Worm (Caenorhabditis elegans) whole organism, late embryonic: ENCODE data around the gene tph-1.
A peak's percentile ranks its signal among the peaks of the same experiment; 100 is the strongest.

Experiments used
- C08G9.2 ChIP-seq: sonication (generic microtip); optimal IDR thresholded peaks from 2 replicates; lab custom pipeline; 2016; ENCODE audit warnings: mild to moderate bottlenecking, missing genetic modification characterization, moderate library complexity, missing compliant biosample characterization
- C38D4.7 ChIP-seq: fragments of 200-800 bp; sonication (Bioruptor generic); optimal IDR thresholded peaks from 2 replicates; lab custom pipeline; 2018; ENCODE audit warnings: mild to moderate bottlenecking, missing genetic modification characterization, moderate library complexity, missing compliant biosample characterization
- T23F11.4 ChIP-seq: fragments of 200-800 bp; sonication (Bioruptor generic); optimal IDR thresholded peaks from 2 replicates; lab custom pipeline; 2018; ENCODE audit warnings: mild to moderate bottlenecking, missing genetic modification characterization, missing compliant biosample characterization
- ceh-2 ChIP-seq: sonication (generic microtip); optimal IDR thresholded peaks from 2 replicates; lab custom pipeline; 2016; ENCODE audit warnings: missing genotype, missing genetic modification characterization, missing compliant biosample characterization
- ceh-22 ChIP-seq: sonication (generic microtip); optimal IDR thresholded peaks from 2 replicates; lab custom pipeline; 2017; ENCODE audit warnings: missing biosample characterization, missing genetic modification characterization
- ceh-31 ChIP-seq: sonication (generic microtip); optimal IDR thresholded peaks from 2 replicates; lab custom pipeline; 2016; ENCODE audit warnings: missing genetic modification characterization, missing compliant biosample characterization
- ceh-45 ChIP-seq: fragments of 200-800 bp; sonication (Bioruptor generic); IDR thresholded peaks from 2 replicates; pipeline ENCODE4 v1.3.6; 2022; ENCODE audit warnings: missing genetic modification reagents, missing genetic modification characterization, missing compliant biosample characterization
- ceh-48 ChIP-seq: sonication (generic microtip); optimal IDR thresholded peaks from 2 replicates; lab custom pipeline; 2016; ENCODE audit warnings: missing genetic modification characterization, inconsistent platforms, missing compliant biosample characterization
- ceh-6 ChIP-seq: fragments of 200-800 bp; sonication (Bioruptor generic); optimal IDR thresholded peaks from 2 replicates; lab custom pipeline; 2018; ENCODE audit warnings: mild to moderate bottlenecking, missing genetic modification characterization, missing compliant biosample characterization
- dve-1 ChIP-seq: sonication (generic microtip); optimal IDR thresholded peaks from 2 replicates; lab custom pipeline; 2017; ENCODE audit warnings: antibody characterized with exemption, mild to moderate bottlenecking, missing genetic modification characterization, missing compliant biosample characterization
- elt-2 ChIP-seq: sonication (generic microtip); optimal IDR thresholded peaks from 2 replicates; lab custom pipeline; 2016; ENCODE audit warnings: missing genetic modification reagents, missing genetic modification characterization, missing compliant biosample characterization
- elt-4 ChIP-seq: sonication (generic microtip); optimal IDR thresholded peaks from 2 replicates; lab custom pipeline; 2016; ENCODE audit warnings: missing genetic modification characterization, missing compliant biosample characterization
- ets-4 ChIP-seq: sonication (generic microtip); optimal IDR thresholded peaks from 2 replicates; lab custom pipeline; 2016; ENCODE audit warnings: missing genetic modification characterization, missing compliant biosample characterization
- eyg-1 ChIP-seq: sonication (generic microtip); optimal IDR thresholded peaks from 2 replicates; lab custom pipeline; 2016; ENCODE audit warnings: missing genotype, missing genetic modification characterization, missing compliant biosample characterization
- fax-1 ChIP-seq: sonication (generic microtip); optimal IDR thresholded peaks from 2 replicates; lab custom pipeline; 2016; ENCODE audit warnings: missing genotype, missing genetic modification characterization, missing compliant biosample characterization
- fkh-6 ChIP-seq: sonication (generic microtip); optimal IDR thresholded peaks from 2 replicates; lab custom pipeline; 2016; ENCODE audit warnings: missing genetic modification characterization, missing compliant biosample characterization
- hlh-15 ChIP-seq: sonication (generic microtip); optimal IDR thresholded peaks from 2 replicates; lab custom pipeline; 2016; ENCODE audit warnings: missing genetic modification characterization, missing compliant biosample characterization
- hlh-30 ChIP-seq: sonication (generic microtip); optimal IDR thresholded peaks from 2 replicates; lab custom pipeline; 2017; ENCODE audit warnings: antibody characterized with exemption, missing genetic modification characterization, missing compliant biosample characterization; ENCODE audit not compliant: insufficient read depth
- hlh-6 ChIP-seq: sonication (generic microtip); optimal IDR thresholded peaks from 2 replicates; lab custom pipeline; 2016; ENCODE audit warnings: missing genotype, missing genetic modification characterization, missing compliant biosample characterization
- hlh-8 ChIP-seq: sonication (generic microtip); optimal IDR thresholded peaks from 2 replicates; lab custom pipeline; 2016; ENCODE audit warnings: missing genotype, missing genetic modification characterization, missing compliant biosample characterization
- lim-6 ChIP-seq: sonication (generic microtip); optimal IDR thresholded peaks from 2 replicates; lab custom pipeline; 2016; ENCODE audit warnings: missing genetic modification characterization, missing compliant biosample characterization
- mec-3 ChIP-seq: sonication (generic microtip); optimal IDR thresholded peaks from 2 replicates; lab custom pipeline; 2016; ENCODE audit warnings: borderline replicate concordance, missing genetic modification characterization, missing compliant biosample characterization
- nhr-11 ChIP-seq: fragments of 150-350 bp; optimal IDR thresholded peaks from 2 replicates; lab custom pipeline; 2014; ENCODE audit warnings: missing biosample characterization, missing genetic modification characterization
- nhr-232 ChIP-seq: sonication (generic microtip); optimal IDR thresholded peaks from 2 replicates; lab custom pipeline; 2016; ENCODE audit warnings: missing genetic modification characterization, missing compliant biosample characterization
- npax-4 ChIP-seq: sonication (generic microtip); optimal IDR thresholded peaks from 2 replicates; lab custom pipeline; 2016; ENCODE audit warnings: missing genetic modification characterization, missing compliant biosample characterization
- pag-3 ChIP-seq: sonication (generic microtip); optimal IDR thresholded peaks from 2 replicates; lab custom pipeline; 2016; ENCODE audit warnings: missing compliant biosample characterization, missing genetic modification characterization, borderline replicate concordance
- pros-1 ChIP-seq: fragments of 150-350 bp; optimal IDR thresholded peaks from 2 replicates; lab custom pipeline; 2014; ENCODE audit warnings: missing biosample characterization, missing genetic modification reagents, missing genetic modification characterization
- rnt-1 ChIP-seq: sonication (generic microtip); optimal IDR thresholded peaks from 2 replicates; lab custom pipeline; 2016; ENCODE audit warnings: missing genetic modification characterization, missing compliant biosample characterization
- sox-2 ChIP-seq: fragments of 200-800 bp; sonication (Bioruptor generic); IDR thresholded peaks from 2 replicates; pipeline ENCODE4 v1.3.6; 2022; ENCODE audit warnings: missing genetic modification reagents, missing genetic modification characterization, missing compliant biosample characterization
- sox-4 ChIP-seq: sonication (generic microtip); optimal IDR thresholded peaks from 2 replicates; lab custom pipeline; 2017; ENCODE audit warnings: mild to moderate bottlenecking, missing genetic modification characterization, inconsistent platforms, missing compliant biosample characterization
- tbx-2 ChIP-seq: sonication (generic microtip); optimal IDR thresholded peaks from 2 replicates; lab custom pipeline; 2016; ENCODE audit warnings: missing genetic modification characterization, missing compliant biosample characterization
- ttx-3 ChIP-seq: sonication (generic microtip); optimal IDR thresholded peaks from 2 replicates; lab custom pipeline; 2016; ENCODE audit warnings: missing genetic modification reagents, missing genetic modification characterization, missing compliant biosample characterization
- unc-3 ChIP-seq, 2 experiments: fragments of 200-800 bp in 1 of 2; sonication (Bioruptor generic) in 1 of 2; sonication (generic microtip) in 1 of 2; conservative IDR thresholded peaks in 1 of 2; optimal IDR thresholded peaks in 1 of 2; 2 replicates each; pipeline versions ENCODE4 v1.3.6 to Lab custom; 2016 to 2022; ENCODE audit warnings: missing compliant biosample characterization in 2 of 2, missing genetic modification characterization in 2 of 2, missing genetic modification reagents in 1 of 2
- unc-42 ChIP-seq: sonication (generic microtip); optimal IDR thresholded peaks from 2 replicates; lab custom pipeline; 2016; ENCODE audit warnings: missing genotype, missing genetic modification characterization, missing compliant biosample characterization
- ztf-16 ChIP-seq: sonication (generic microtip); optimal IDR thresholded peaks from 2 replicates; lab custom pipeline; 2017; ENCODE audit warnings: missing genetic modification characterization, missing compliant biosample characterization

The tph-1 gene

DNA sequence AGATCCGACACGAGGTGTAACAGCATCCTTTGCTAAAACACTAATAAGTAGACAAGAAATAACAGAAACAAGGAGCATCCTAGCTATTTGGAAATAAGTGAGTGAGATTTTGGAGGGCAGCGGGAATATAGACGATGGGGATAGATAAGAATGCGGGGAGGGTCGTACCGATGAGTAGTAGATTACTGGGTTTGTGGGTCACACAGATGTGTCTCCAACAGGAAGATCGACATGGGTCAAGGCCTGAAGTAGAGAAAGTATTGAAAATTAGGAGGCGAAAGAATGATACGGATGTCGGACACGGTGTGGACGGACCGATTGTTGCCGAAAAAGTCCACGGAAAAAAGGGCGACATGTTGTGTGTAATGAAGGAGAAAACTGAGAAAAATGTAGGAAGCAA is 14.8 kb upstream of the tph-1 start, which contains the start of gene wrt-10:
Gene wrt-10 (minus strand): TSS at position 195 of the 400 bp plus-strand sequence.
- TF ChIP-seq sox-4 (tag; lab: Kevin White, UChicago) (no peak), fkh-6 (tag; lab: Kevin White, UChicago) (no peak)

DNA sequence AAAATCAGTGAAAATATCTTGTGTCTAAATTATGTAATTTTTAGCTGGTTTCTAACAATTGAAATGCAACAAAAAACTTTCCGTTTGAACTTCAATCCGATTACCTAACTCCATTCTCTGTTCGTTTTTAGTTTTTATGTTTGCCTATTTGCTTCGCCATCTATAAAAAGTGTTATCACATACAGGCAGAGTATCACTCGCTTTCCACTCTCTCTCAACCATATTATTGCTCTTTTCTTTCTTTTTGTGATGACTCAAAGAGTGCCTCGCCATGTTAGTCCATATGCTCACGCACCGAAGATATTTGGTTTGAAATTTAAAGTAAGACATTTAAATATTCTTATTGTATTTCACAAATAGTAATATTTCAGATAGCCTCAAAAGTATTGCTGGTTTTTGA is 14.2 kb upstream of the tph-1 start, which contains the start of gene ZK1290.13:
Gene ZK1290.13 (plus strand): TSS at position 73 of the 400 bp plus-strand sequence.
- TF ChIP-seq eyg-1 (tag; lab: Kevin White, UChicago) (no peak), C38D4.7 (GFP tag; lab: Kevin White, UChicago) (no peak), unc-42 (tag; lab: Kevin White, UChicago) (no peak), ttx-3 (tag; lab: Kevin White, UChicago) (no peak), elt-2 (tag; lab: Kevin White, UChicago) (no peak), sox-2 (GFP tag; lab: Robert Waterston, UW) (no peak)

DNA sequence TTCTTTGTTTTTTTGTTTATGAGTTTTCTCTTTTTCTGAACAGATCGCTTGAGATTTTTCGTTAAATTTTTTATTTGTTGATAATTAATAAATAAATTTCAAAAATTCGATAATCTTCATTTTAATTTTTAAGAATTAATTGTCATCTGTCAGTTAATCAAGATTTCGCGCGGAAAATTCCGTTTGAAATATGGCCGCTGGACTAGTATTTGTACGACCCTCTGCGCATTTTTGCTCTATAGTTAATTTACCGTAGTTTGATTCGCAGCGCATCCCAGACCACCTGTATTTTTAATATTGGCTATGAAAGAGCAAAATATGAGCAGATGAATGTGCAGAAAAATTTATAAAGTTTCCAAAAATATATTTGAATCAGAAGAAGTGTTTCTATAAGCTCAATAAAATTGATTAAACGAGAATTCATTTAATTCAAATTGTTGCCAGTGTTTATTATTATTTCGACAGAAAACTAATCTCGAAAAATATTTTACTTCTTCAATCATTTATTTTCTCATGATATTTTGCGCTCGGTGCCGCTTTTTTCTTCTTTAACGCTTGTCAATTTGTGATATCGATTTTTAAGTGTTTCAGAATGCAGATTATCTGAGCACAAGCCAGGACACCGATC is 11.4 kb upstream of the tph-1 start, which contains the start of gene nfi-1:
Gene nfi-1 (plus strand): TSS at position 578 of the 628 bp plus-strand sequence.
- TF ChIP-seq fax-1 (tag; lab: Kevin White, UChicago) (peak; percentile 17), C08G9.2 (tag; lab: Kevin White, UChicago) (peak; percentile 74), rnt-1 (tag; lab: Kevin White, UChicago) (no peak), unc-3 (GFP tag; conservative IDR thresholded peaks at IDR 0.05; lab: Robert Waterston, UW) (no peak), unc-3 (tag; optimal IDR thresholded peaks at IDR 0.05; lab: Kevin White, UChicago) (no peak), ceh-31 (tag; lab: Kevin White, UChicago) (peak; percentile 67), ceh-2 (peak; percentile 70), ets-4 (tag; lab: Kevin White, UChicago) (peak; percentile 61), ceh-48 (tag; lab: Kevin White, UChicago) (no peak), lim-6 (peak; percentile 7), hlh-8 (tag; lab: Kevin White, UChicago) (peak; percentile 38), hlh-15 (no peak), unc-42 (tag; lab: Kevin White, UChicago) (peak; percentile 47), pros-1 (tag; lab: Kevin White, UChicago) (no peak), tbx-2 (peak; percentile 62), elt-2 (tag; lab: Kevin White, UChicago) (peak; percentile 44)

DNA sequence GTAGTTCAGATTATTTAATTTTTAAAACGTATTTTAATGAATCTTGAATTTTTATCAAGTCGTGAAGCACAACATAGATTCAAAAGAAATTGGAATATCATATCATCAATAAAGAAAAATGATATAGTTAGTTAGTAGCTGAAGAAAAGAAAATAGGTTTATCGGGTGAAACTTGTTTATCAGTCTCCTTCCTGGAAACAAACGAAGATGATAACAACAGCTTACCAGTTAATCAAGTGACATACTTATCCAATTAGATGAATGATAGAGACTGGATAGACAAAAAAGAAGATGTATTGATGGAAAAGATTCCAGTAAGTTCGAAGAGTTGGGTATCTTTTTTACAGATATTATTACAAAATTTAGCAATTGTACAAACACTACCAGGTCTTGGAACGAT is 6.2 kb upstream of the tph-1 start:
- TF ChIP-seq mec-3 (no peak), hlh-30 (tag; lab: Kevin White, UChicago) (no peak), ceh-22 (tag; lab: Kevin White, UChicago) (no peak), ceh-45 (GFP tag; lab: Robert Waterston, UW) (no peak), ztf-16 (tag; lab: Kevin White, UChicago) (no peak), elt-4 (tag; lab: Kevin White, UChicago) (no peak), nhr-11 (no peak), unc-42 (tag; lab: Kevin White, UChicago) (no peak), ceh-31 (tag; lab: Kevin White, UChicago) (no peak), ceh-6 (GFP tag; lab: Kevin White, UChicago) (no peak), sox-4 (tag; lab: Kevin White, UChicago) (no peak), tbx-2 (no peak), C08G9.2 (tag; lab: Kevin White, UChicago) (no peak), pros-1 (tag; lab: Kevin White, UChicago) (no peak), ttx-3 (tag; lab: Kevin White, UChicago) (no peak), npax-4 (tag; lab: Kevin White, UChicago) (no peak), nhr-232 (no peak)

DNA sequence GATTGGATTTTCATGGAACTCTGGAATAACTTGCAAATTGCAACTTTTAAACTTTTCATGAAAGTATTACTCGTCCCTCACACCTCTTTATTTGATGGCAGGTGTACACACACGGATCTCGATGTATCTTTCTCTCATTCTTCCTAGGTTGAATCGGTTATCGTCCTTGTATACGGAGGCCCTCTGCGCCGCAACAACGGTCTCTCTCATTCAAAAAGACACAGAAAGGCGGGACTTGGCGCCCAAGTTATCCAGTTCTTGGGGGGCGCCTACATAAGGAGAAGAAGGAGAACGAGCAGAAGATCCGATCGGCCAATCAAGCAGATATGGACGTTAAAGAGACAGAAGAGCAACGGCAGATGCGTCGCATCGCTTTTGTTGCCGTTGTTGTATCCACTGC is 5.3 kb upstream of the tph-1 start, which contains the start of gene rol-8:
Gene rol-8 (plus strand): TSS at position 301 of the 400 bp plus-strand sequence.
- TF ChIP-seq T23F11.4 (GFP tag; lab: Kevin White, UChicago), result no peak
- TF ChIP-seq hlh-6 (tag; lab: Kevin White, UChicago), result no peak
- TF ChIP-seq eyg-1 (tag; lab: Kevin White, UChicago), result no peak
- TF ChIP-seq pag-3 (tag; lab: Kevin White, UChicago), result no peak
- no peak for TF ChIP-seq hlh-30 (tag; lab: Kevin White, UChicago)
- TF ChIP-seq dve-1 (tag; lab: Kevin White, UChicago), result no peak
- no peak for TF ChIP-seq hlh-15
- TF ChIP-seq, all 69 proteins: peak for 0
